Fruit fly (Drosophila melanogaster) whole organism, embryonic: Measurements from ENCODE around the gene barc.
A peak's percentile ranks its signal among the peaks of the same experiment; 100 is the strongest.

Source experiments
- CG1024 ChIP-seq: fragments of 200-800 bp; sonication (Bioruptor generic); IDR thresholded peaks from 2 replicates; pipeline ENCODE4 v1.3.6; 2022; ENCODE audit warnings: missing biosample characterization, missing genetic modification characterization
- CG10654 ChIP-seq: fragments of 200-800 bp; sonication (Bioruptor generic); optimal IDR thresholded peaks from 2 replicates; lab custom pipeline; 2016; ENCODE audit warnings: missing biosample characterization, missing genetic modification characterization
- CG11093 ChIP-seq: fragments of 200-800 bp; sonication (Bioruptor generic); IDR thresholded peaks from 3 replicates; pipeline ENCODE4 v1.3.6; 2022; ENCODE audit warnings: missing biosample characterization, missing genetic modification characterization
- CG11456 ChIP-seq: fragments of 200-800 bp; sonication (Bioruptor generic); IDR thresholded peaks from 3 replicates; pipeline ENCODE4 v1.3.6; 2022; ENCODE audit warnings: missing biosample characterization, missing genetic modification characterization
- CG11504 ChIP-seq: fragments of 200-800 bp; sonication (Bioruptor generic); optimal IDR thresholded peaks from 3 replicates; lab custom pipeline; 2019; ENCODE audit warnings: missing biosample characterization, mild to moderate bottlenecking, missing genetic modification characterization, moderate library complexity
- CG13894 ChIP-seq: fragments of 200-800 bp; sonication (Bioruptor generic); optimal IDR thresholded peaks from 3 replicates; lab custom pipeline; 2018; ENCODE audit warnings: missing biosample characterization, mild to moderate bottlenecking, missing genetic modification characterization, moderate library complexity
- CG31388 ChIP-seq: fragments of 200-800 bp; sonication (Bioruptor generic); optimal IDR thresholded peaks from 2 replicates; lab custom pipeline; 2016; ENCODE audit warnings: missing biosample characterization, missing genetic modification characterization
- CG32532 ChIP-seq: fragments of 200-800 bp; sonication (Bioruptor generic); IDR thresholded peaks from 2 replicates; pipeline ENCODE4 v1.3.6; 2022; ENCODE audit warnings: missing biosample characterization, missing genetic modification characterization
- CG34224 ChIP-seq: fragments of 200-800 bp; sonication (Bioruptor generic); IDR thresholded peaks from 3 replicates; pipeline ENCODE4 v1.3.6; 2022; ENCODE audit warnings: missing biosample characterization, missing genetic modification characterization; ENCODE audit not compliant: partially characterized antibody
- CG34376 ChIP-seq: fragments of 200-800 bp; sonication (Bioruptor generic); optimal IDR thresholded peaks from 2 replicates; lab custom pipeline; 2018; ENCODE audit warnings: missing biosample characterization, mild to moderate bottlenecking, missing genetic modification characterization
- CG4730 ChIP-seq: fragments of 200-800 bp; sonication (Bioruptor generic); IDR thresholded peaks from 2 replicates; pipeline ENCODE4 v1.3.6; 2022; ENCODE audit warnings: missing biosample characterization, missing genetic modification characterization
- CG5180 ChIP-seq: fragments of 200-800 bp; sonication (Bioruptor generic); optimal IDR thresholded peaks from 3 replicates; lab custom pipeline; 2017; ENCODE audit warnings: missing biosample characterization, missing genetic modification characterization, mild to moderate bottlenecking, moderate library complexity, missing genetic modification reagents
- CG6689 ChIP-seq: fragments of 200-800 bp; sonication (Bioruptor generic); IDR thresholded peaks from 2 replicates; pipeline ENCODE4 v1.3.6; 2022; ENCODE audit warnings: missing biosample characterization, missing genetic modification characterization
- CG6813 ChIP-seq: fragments of 200-800 bp; sonication (Bioruptor generic); optimal IDR thresholded peaks from 2 replicates; lab custom pipeline; 2017; ENCODE audit warnings: missing biosample characterization, missing genetic modification characterization, mild to moderate bottlenecking, moderate library complexity, missing genetic modification reagents
- CG8281 ChIP-seq: fragments of 200-800 bp; sonication (Bioruptor generic); optimal IDR thresholded peaks from 2 replicates; lab custom pipeline; 2018; ENCODE audit warnings: missing biosample characterization, mild to moderate bottlenecking, missing genetic modification characterization, moderate library complexity
- CG9609 ChIP-seq: fragments of 200-800 bp; sonication (Bioruptor generic); optimal IDR thresholded peaks from 3 replicates; lab custom pipeline; 2016; ENCODE audit warnings: missing biosample characterization, missing genetic modification characterization
- CG9932 ChIP-seq: fragments of 200-800 bp; sonication (Bioruptor generic); IDR thresholded peaks from 2 replicates; pipeline ENCODE4 v1.3.6; 2022; ENCODE audit warnings: missing biosample characterization, missing genetic modification characterization
- CoRest ChIP-seq: fragments of 200-800 bp; sonication (Bioruptor generic); optimal IDR thresholded peaks from 3 replicates; lab custom pipeline; 2018; ENCODE audit warnings: missing biosample characterization, mild to moderate bottlenecking, missing genetic modification characterization, moderate library complexity
- CrebB ChIP-seq: fragments of 200-800 bp; sonication (Bioruptor generic); optimal IDR thresholded peaks from 3 replicates; lab custom pipeline; 2018; ENCODE audit warnings: missing biosample characterization, mild to moderate bottlenecking, missing genetic modification characterization
- Dbx ChIP-seq: fragments of 200-800 bp; sonication (Bioruptor generic); IDR thresholded peaks from 3 replicates; pipeline ENCODE4 v1.3.6; 2022; ENCODE audit warnings: missing biosample characterization, missing genetic modification characterization
- Dip2 ChIP-seq: fragments of 200-800 bp; sonication (Bioruptor generic); IDR thresholded peaks from 2 replicates; pipeline ENCODE4 v1.3.6; 2022; ENCODE audit warnings: missing biosample characterization, missing genetic modification characterization
- Dll ChIP-seq: fragments of 200-800 bp; sonication (Bioruptor generic); IDR thresholded peaks from 4 replicates; pipeline ENCODE4 v1.3.6; 2022; ENCODE audit warnings: missing biosample characterization, missing genetic modification characterization; ENCODE audit not compliant: partially characterized antibody
- Drgx ChIP-seq: fragments of 200-800 bp; sonication (Bioruptor generic); IDR thresholded peaks from 2 replicates; pipeline ENCODE4 v1.3.6; 2022; ENCODE audit warnings: missing biosample characterization, missing genetic modification characterization
- E2f1 ChIP-seq: fragments of 200-800 bp; sonication (Bioruptor generic); IDR thresholded peaks from 2 replicates; pipeline ENCODE4 v1.3.6; 2022; ENCODE audit warnings: missing biosample characterization, missing genetic modification characterization
- Gsc ChIP-seq: fragments of 200-800 bp; sonication (Bioruptor generic); IDR thresholded peaks from 2 replicates; pipeline ENCODE4 v1.3.6; 2022; ENCODE audit warnings: missing biosample characterization, missing genetic modification characterization
- HLH3B ChIP-seq: fragments of 200-800 bp; sonication (Bioruptor generic); IDR thresholded peaks from 2 replicates; pipeline ENCODE4 v1.3.6; 2022; ENCODE audit warnings: missing biosample characterization, missing genetic modification characterization
- Hmr ChIP-seq: fragments of 200-800 bp; sonication (Bioruptor generic); optimal IDR thresholded peaks from 3 replicates; lab custom pipeline; 2017; ENCODE audit warnings: mild to moderate bottlenecking, missing biosample characterization, missing genetic modification reagents, missing genetic modification characterization
- MTF-1 ChIP-seq: fragments of 200-800 bp; sonication (Bioruptor generic); optimal IDR thresholded peaks from 2 replicates; lab custom pipeline; 2018; ENCODE audit warnings: missing biosample characterization, mild to moderate bottlenecking, missing genetic modification characterization, borderline replicate concordance
- Max ChIP-seq: fragments of 200-800 bp; sonication (Bioruptor generic); optimal IDR thresholded peaks from 2 replicates; lab custom pipeline; 2016; ENCODE audit warnings: missing biosample characterization, mild to moderate bottlenecking, missing genetic modification characterization
- Med ChIP-seq: fragments of 200-800 bp; sonication (Bioruptor generic); peaks from one replicate; lab custom pipeline; 2016; ENCODE audit warnings: missing biosample characterization, missing genetic modification characterization, mild to moderate bottlenecking, inconsistent platforms, moderate library complexity
- Opbp ChIP-seq: fragments of 200-800 bp; sonication (Bioruptor generic); IDR thresholded peaks from 3 replicates; pipeline ENCODE4 v1.3.6; 2022; ENCODE audit warnings: missing biosample characterization, missing genetic modification characterization; ENCODE audit not compliant: partially characterized antibody
- Usf ChIP-seq: fragments of 200-800 bp; sonication (Bioruptor generic); optimal IDR thresholded peaks from 2 replicates; lab custom pipeline; 2017; ENCODE audit warnings: missing genotype, missing biosample characterization, missing genetic modification characterization
- abd-A ChIP-seq: fragments of 200-800 bp; sonication (Bioruptor generic); optimal IDR thresholded peaks from 3 replicates; lab custom pipeline; 2019; ENCODE audit warnings: missing biosample characterization, mild to moderate bottlenecking, missing genetic modification characterization, moderate library complexity
- cad ChIP-seq: fragments of >200 bp; optimal IDR thresholded peaks from 2 replicates; lab custom pipeline; 2017; ENCODE audit warnings: missing biosample characterization, missing genetic modification characterization
- crol ChIP-seq: fragments of 200-800 bp; sonication (Bioruptor generic); IDR thresholded peaks from 2 replicates; pipeline ENCODE4 v1.3.6; 2022; ENCODE audit warnings: missing biosample characterization, missing genetic modification characterization
- dmrt11E ChIP-seq: fragments of 200-800 bp; sonication (Bioruptor generic); optimal IDR thresholded peaks from 3 replicates; lab custom pipeline; 2018; ENCODE audit warnings: missing biosample characterization, mild to moderate bottlenecking, missing genetic modification characterization, moderate library complexity
- dmrt99B ChIP-seq: fragments of 200-800 bp; sonication (Bioruptor generic); optimal IDR thresholded peaks from 2 replicates; lab custom pipeline; 2018; ENCODE audit warnings: missing biosample characterization, mild to moderate bottlenecking, missing genetic modification characterization, moderate library complexity
- esg ChIP-seq: fragments of 200-800 bp; sonication (Bioruptor generic); conservative IDR thresholded peaks from 2 replicates; pipeline ENCODE4 v1.3.6; 2022; ENCODE audit warnings: missing biosample characterization, missing genetic modification characterization
- fd102C ChIP-seq: fragments of 200-800 bp; sonication (Bioruptor generic); optimal IDR thresholded peaks from 2 replicates; lab custom pipeline; 2018; ENCODE audit warnings: missing biosample characterization, mild to moderate bottlenecking, missing genetic modification characterization, moderate library complexity
- hkb ChIP-seq, 2 experiments: fragments of 200-800 bp in 1 of 2; fragments of >200 bp in 1 of 2; sonication (Bioruptor generic) in 1 of 2; IDR thresholded peaks in 1 of 2; optimal IDR thresholded peaks in 1 of 2; 2 replicates each; pipeline versions ENCODE4 v1.3.6 to Lab custom; 2017 to 2022; ENCODE audit warnings: missing biosample characterization in 1 of 2, missing genetic modification characterization in 1 of 2
- insv ChIP-seq, 2 experiments: fragments of 200-800 bp; sonication (Bioruptor generic); optimal IDR thresholded peaks; 3 replicates each; lab custom pipeline; 2016 to 2018; ENCODE audit warnings: missing biosample characterization in 2 of 2, missing genetic modification characterization in 2 of 2
- lab ChIP-seq: fragments of 200-800 bp; sonication (Bioruptor generic); optimal IDR thresholded peaks from 3 replicates; lab custom pipeline; 2017; ENCODE audit warnings: missing biosample characterization, missing genetic modification characterization, mild to moderate bottlenecking, moderate library complexity, missing genetic modification reagents
- lov ChIP-seq, 2 experiments: fragments of 200-800 bp in 1 of 2; fragments of >200 bp in 1 of 2; sonication (Bioruptor generic) in 1 of 2; IDR thresholded peaks in 1 of 2; optimal IDR thresholded peaks in 1 of 2; 2 replicates in 1 of 2; 3 replicates in 1 of 2; pipeline versions ENCODE4 v1.3.6 to Lab custom; 2017 to 2022; ENCODE audit warnings: missing biosample characterization in 1 of 2, missing genetic modification characterization in 1 of 2
- pb ChIP-seq: fragments of 200-800 bp; sonication (Bioruptor generic); optimal IDR thresholded peaks from 3 replicates; lab custom pipeline; 2016; ENCODE audit warnings: missing biosample characterization, missing genetic modification characterization
- sc ChIP-seq, 3 experiments: fragments of >200 bp in 2 of 3; fragments of 200-800 bp in 1 of 3; sonication (Bioruptor generic) in 1 of 3; optimal IDR thresholded peaks; 2 replicates in 2 of 3; 3 replicates in 1 of 3; lab custom pipeline; 2017; ENCODE audit warnings: mild to moderate bottlenecking in 1 of 3, missing biosample characterization in 1 of 3, missing genetic modification characterization in 1 of 3, missing genetic modification reagents in 1 of 3
- ssp ChIP-seq: fragments of 200-800 bp; sonication (Bioruptor generic); IDR thresholded peaks from 2 replicates; pipeline ENCODE4 v1.3.6; 2022; ENCODE audit warnings: missing biosample characterization, missing genetic modification characterization
- tap ChIP-seq: fragments of 200-800 bp; optimal IDR thresholded peaks from 3 replicates; lab custom pipeline; 2019; ENCODE audit warnings: missing biosample characterization, mild to moderate bottlenecking, missing genetic modification characterization, moderate library complexity
- tin ChIP-seq: fragments of 200-800 bp; sonication (Bioruptor generic); optimal IDR thresholded peaks from 3 replicates; lab custom pipeline; 2016; ENCODE audit warnings: missing biosample characterization, missing genetic modification characterization
- ttk ChIP-seq: fragments of 200-800 bp; sonication (Bioruptor generic); IDR thresholded peaks from 2 replicates; pipeline ENCODE4 v2.1.2; 2022; ENCODE audit warnings: missing biosample characterization, missing genetic modification characterization

The barc gene

DNA sequence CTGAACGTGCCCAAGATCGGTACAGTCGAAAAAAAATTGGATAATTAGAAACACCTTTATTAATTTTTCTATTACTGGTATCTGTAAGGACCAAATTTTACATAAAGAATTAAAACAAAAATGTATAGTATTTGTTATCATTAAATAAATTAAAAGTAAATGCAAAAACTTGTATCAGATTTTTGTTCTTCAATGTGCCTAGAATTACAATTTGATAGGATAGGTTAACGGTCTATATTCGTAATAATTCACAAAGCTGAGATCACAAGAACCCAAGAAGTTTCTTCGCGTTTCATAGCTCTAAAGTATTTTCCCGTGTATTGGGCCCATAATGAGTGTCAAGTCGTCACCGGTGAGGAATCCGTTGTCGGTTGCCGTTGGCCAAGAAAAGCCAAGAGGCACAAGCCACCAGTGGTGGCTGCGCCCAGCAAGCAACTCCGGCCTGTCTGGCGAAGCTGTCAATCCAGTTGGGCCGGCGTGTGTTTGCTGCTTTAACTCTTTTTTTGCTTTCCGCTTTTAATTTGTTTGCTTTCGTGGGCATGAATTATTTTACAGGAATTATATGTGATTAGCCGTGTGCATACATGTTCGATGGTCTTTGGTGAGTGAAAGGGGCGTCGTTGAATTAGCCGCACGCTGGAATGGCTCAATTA is 14.9 kb downstream of the barc start (continued):
- TF ChIP-seq ssp (GFP tag; lab: Robert Waterston, UW) (0 out of 2 replicates have a peak, but pooled peaks have one; percentile 24), Drgx (peak; percentile 46; the same call in 1 of the 2 replicates), abd-A (tag; lab: Kevin White, UChicago) (no peak), dmrt11E (no peak), ttk (no peak), insv (GFP tag; optimal IDR thresholded peaks at IDR 0.05; lab: Kevin White, UChicago) (no peak), CG6689 (GFP tag; lab: Robert Waterston, UW) (peak; percentile 49), esg (GFP tag; lab: Robert Waterston, UW) (peak; percentile 43), Hmr (peak; percentile 61), Dbx (GFP tag; lab: Robert Waterston, UW) (0 out of 3 replicates have a peak, but pooled peaks have one; percentile 42), hkb (optimal IDR thresholded peaks at IDR 0.05; lab: Kevin White, UChicago) (no peak), hkb (GFP tag; IDR thresholded peaks at IDR 0.05; lab: Robert Waterston, UW) (peak; percentile 39), CG32532 (peak; percentile 50; the same call in 1 of the 2 replicates), cad (no peak), pb (GFP tag; lab: Kevin White, UChicago) (no peak), Opbp (no peak), HLH3B (GFP tag; lab: Robert Waterston, UW) (no peak), CG9609 (GFP tag; lab: Kevin White, UChicago) (no peak), CrebB (no peak), dmrt99B (tag; lab: Kevin White, UChicago) (peak; percentile 72), CG11093 (GFP tag; lab: Robert Waterston, UW) (no peak), Usf (GFP tag; lab: Kevin White, UChicago) (peak; percentile 11), CG4730 (GFP tag; lab: Robert Waterston, UW) (no peak), Med (GFP tag; lab: Kevin White, UChicago) (peak; percentile 60), MTF-1 (GFP tag; lab: Kevin White, UChicago) (no peak), CG10654 (GFP tag; lab: Kevin White, UChicago) (peak; percentile 23), lab (peak; percentile 61), CG6813 (peak; percentile 3), CoRest (tag; lab: Kevin White, UChicago) (peak; percentile 75), tap (peak; percentile 26), CG5180 (peak; percentile 1), CG34376 (no peak), fd102C (GFP tag; lab: Kevin White, UChicago) (no peak)

DNA sequence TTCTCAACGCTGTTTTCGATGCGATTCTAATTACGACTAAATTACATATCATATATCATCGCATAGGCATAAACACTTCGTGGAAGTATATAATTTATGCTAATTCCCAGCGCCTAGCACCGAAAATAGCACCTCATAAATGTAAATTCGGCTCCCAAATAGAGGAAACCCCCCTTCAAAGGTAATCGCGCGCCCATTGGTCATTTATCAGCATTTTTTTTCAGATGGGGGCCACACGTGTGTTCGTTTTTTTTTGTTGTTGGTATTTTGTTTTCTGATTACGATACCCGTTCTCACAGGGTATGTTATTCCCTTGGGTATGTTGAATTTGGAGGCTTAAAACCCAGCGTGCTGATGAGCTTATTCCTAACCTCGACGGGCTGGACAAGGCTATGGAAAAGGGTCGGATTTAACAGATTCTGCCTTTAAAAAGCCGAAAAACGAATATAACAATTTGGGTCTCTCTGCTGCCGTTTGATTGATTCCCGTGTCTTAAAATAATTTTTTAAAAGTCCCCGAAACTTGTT is 15.9 kb downstream of the barc start:
- TF ChIP-seq Dll (GFP tag; lab: Robert Waterston, UW) (no peak), sc (optimal IDR thresholded peaks at IDR 0.05; lab: Kevin White, UChicago) (no peak), sc (GFP tag; optimal IDR thresholded peaks at IDR 0.05; lab: Kevin White, UChicago) (no peak), CG11456 (GFP tag; lab: Robert Waterston, UW) (0 out of 3 replicates have a peak, but pooled peaks have one; percentile 26), Dip2 (GFP tag; lab: Robert Waterston, UW) (no peak), Gsc (no peak), CG31388 (GFP tag; lab: Kevin White, UChicago) (no peak), crol (GFP tag; lab: Robert Waterston, UW) (no peak), CG34224 (GFP tag; lab: Robert Waterston, UW) (no peak), CG9932 (GFP tag; lab: Robert Waterston, UW) (peak; percentile 50), CG8281 (tag; lab: Kevin White, UChicago) (no peak), E2f1 (GFP tag; lab: Robert Waterston, UW) (no peak), Max (GFP tag; lab: Kevin White, UChicago) (no peak), CG11504 (tag; lab: Kevin White, UChicago) (no peak), lov (optimal IDR thresholded peaks at IDR 0.05; lab: Kevin White, UChicago) (no peak), lov (GFP tag; IDR thresholded peaks at IDR 0.05; lab: Robert Waterston, UW) (no peak), CG1024 (no peak), CG13894 (peak; percentile 63), tin (GFP tag; lab: Kevin White, UChicago) (no peak)
